Fruit fly (Drosophila melanogaster): ENCODE results near the gene RhoGAP102A.

- no peak for TF ChIP-seq CG8478 (optimal IDR thresholded peaks at IDR 0.05)
- no peak for TF ChIP-seq CTCF (optimal IDR thresholded peaks at IDR 0.05)
Measured at dm6 chr4:310670-311069, 55.9 kb downstream of the RhoGAP102A start.
